Fruit fly (Drosophila melanogaster) whole organism, embryonic: ENCODE data around the gene CG10993.

Experiments used
- Atf3 ChIP-seq: fragments of 200-800 bp; sonication (Bioruptor generic); optimal IDR thresholded peaks from 3 replicates; lab custom pipeline; 2016; ENCODE audit warnings: missing biosample characterization, missing genetic modification characterization
- Bgb ChIP-seq: fragments of 200-800 bp; sonication (Bioruptor generic); IDR thresholded peaks from 2 replicates; pipeline ENCODE4 v1.3.6; 2022; ENCODE audit warnings: missing biosample characterization, missing genetic modification characterization; ENCODE audit not compliant: partially characterized antibody
- CG12391 ChIP-seq: fragments of 200-800 bp; sonication (Bioruptor generic); optimal IDR thresholded peaks from 3 replicates; lab custom pipeline; 2018; ENCODE audit warnings: missing biosample characterization, mild to moderate bottlenecking, missing genetic modification characterization, moderate library complexity
- CG12942 ChIP-seq: fragments of 200-800 bp; sonication (Bioruptor generic); optimal IDR thresholded peaks from 3 replicates; lab custom pipeline; 2016; ENCODE audit warnings: missing biosample characterization, missing genetic modification characterization
- CG13624 ChIP-seq: fragments of 200-800 bp; sonication (Bioruptor generic); optimal IDR thresholded peaks from 2 replicates; lab custom pipeline; 2016; ENCODE audit warnings: missing biosample characterization, missing genetic modification characterization
- CG13894 ChIP-seq: fragments of 200-800 bp; sonication (Bioruptor generic); optimal IDR thresholded peaks from 3 replicates; lab custom pipeline; 2018; ENCODE audit warnings: missing biosample characterization, mild to moderate bottlenecking, missing genetic modification characterization, moderate library complexity
- CG14014 ChIP-seq: fragments of 200-800 bp; sonication (Bioruptor generic); IDR thresholded peaks from 2 replicates; pipeline ENCODE4 v1.3.6; 2022; ENCODE audit warnings: missing biosample characterization, missing genetic modification characterization
- CG17361 ChIP-seq: fragments of 200-800 bp; sonication (Bioruptor generic); IDR thresholded peaks from 3 replicates; pipeline ENCODE4 v1.3.6; 2022; ENCODE audit warnings: missing biosample characterization, missing genetic modification characterization
- CG17385 ChIP-seq: fragments of 200-800 bp; sonication (Bioruptor generic); optimal IDR thresholded peaks from 3 replicates; lab custom pipeline; 2018; ENCODE audit warnings: missing biosample characterization, mild to moderate bottlenecking, missing genetic modification characterization
- CG17568 ChIP-seq: fragments of 200-800 bp; sonication (Bioruptor generic); optimal IDR thresholded peaks from 2 replicates; lab custom pipeline; 2018; ENCODE audit warnings: missing biosample characterization, mild to moderate bottlenecking, missing genetic modification characterization, moderate library complexity
- CG18011 ChIP-seq: fragments of 200-800 bp; sonication (Bioruptor generic); optimal IDR thresholded peaks from 2 replicates; lab custom pipeline; 2017; ENCODE audit warnings: missing biosample characterization, missing genetic modification characterization, mild to moderate bottlenecking, moderate library complexity, missing genotype
- CG18619 ChIP-seq: fragments of 200-800 bp; sonication (Bioruptor generic); optimal IDR thresholded peaks from 3 replicates; lab custom pipeline; 2017; ENCODE audit warnings: missing biosample characterization, mild to moderate bottlenecking, missing genetic modification characterization
- CG2116 ChIP-seq: fragments of 200-800 bp; sonication (Bioruptor generic); optimal IDR thresholded peaks from 3 replicates; lab custom pipeline; 2018; ENCODE audit warnings: missing biosample characterization, mild to moderate bottlenecking, missing genetic modification characterization
- CG30403 ChIP-seq: fragments of 200-800 bp; sonication (Bioruptor generic); optimal IDR thresholded peaks from 3 replicates; lab custom pipeline; 2016; ENCODE audit warnings: missing biosample characterization, missing genetic modification characterization
- CG3065 ChIP-seq: fragments of 200-800 bp; sonication (Bioruptor generic); optimal IDR thresholded peaks from 2 replicates; lab custom pipeline; 2016; ENCODE audit warnings: missing biosample characterization, missing genetic modification characterization
- CG31224 ChIP-seq: fragments of 200-800 bp; sonication (Bioruptor generic); IDR thresholded peaks from 2 replicates; pipeline ENCODE4 v1.3.6; 2022; ENCODE audit warnings: missing biosample characterization, missing genetic modification characterization
- CG3407 ChIP-seq: fragments of 200-800 bp; sonication (Bioruptor generic); optimal IDR thresholded peaks from 2 replicates; lab custom pipeline; 2018; ENCODE audit warnings: missing biosample characterization, mild to moderate bottlenecking, missing genetic modification characterization
- CG3726 ChIP-seq: fragments of 200-800 bp; sonication (Bioruptor generic); IDR thresholded peaks from 3 replicates; pipeline ENCODE4, ENCODE4 v1.3.6; 2022; ENCODE audit warnings: missing biosample characterization, missing genetic modification characterization
- CG3847 ChIP-seq: fragments of 200-800 bp; sonication (Bioruptor generic); IDR thresholded peaks from 2 replicates; pipeline ENCODE4 v1.3.6; 2022; ENCODE audit warnings: missing biosample characterization, missing genetic modification characterization
- CG6854 ChIP-seq: fragments of 200-800 bp; sonication (Bioruptor generic); optimal IDR thresholded peaks from 3 replicates; lab custom pipeline; 2017; ENCODE audit warnings: missing biosample characterization, mild to moderate bottlenecking, missing genetic modification characterization
- CG9876 ChIP-seq: fragments of 200-800 bp; sonication (Bioruptor generic); optimal IDR thresholded peaks from 2 replicates; lab custom pipeline; 2016; ENCODE audit warnings: missing biosample characterization, missing genetic modification characterization
- Dll ChIP-seq: fragments of 200-800 bp; sonication (Bioruptor generic); IDR thresholded peaks from 4 replicates; pipeline ENCODE4 v1.3.6; 2022; ENCODE audit warnings: missing biosample characterization, missing genetic modification characterization; ENCODE audit not compliant: partially characterized antibody
- H15 ChIP-seq: fragments of 200-800 bp; sonication (Bioruptor generic); IDR thresholded peaks from 3 replicates; pipeline ENCODE4 v1.3.6; 2022; ENCODE audit warnings: missing biosample characterization, missing genetic modification characterization
- Hmr ChIP-seq: fragments of 200-800 bp; sonication (Bioruptor generic); optimal IDR thresholded peaks from 3 replicates; lab custom pipeline; 2017; ENCODE audit warnings: mild to moderate bottlenecking, missing biosample characterization, missing genetic modification reagents, missing genetic modification characterization
- Hr78 ChIP-seq, 2 experiments: fragments of 200-800 bp in 1 of 2; fragments of >200 bp in 1 of 2; sonication (Bioruptor generic) in 1 of 2; optimal IDR thresholded peaks; 2 replicates each; lab custom pipeline; 2017 to 2019; ENCODE audit warnings: missing biosample characterization in 2 of 2, missing genetic modification characterization in 2 of 2, mild to moderate bottlenecking in 1 of 2, moderate library complexity in 1 of 2
- Max ChIP-seq: fragments of 200-800 bp; sonication (Bioruptor generic); optimal IDR thresholded peaks from 2 replicates; lab custom pipeline; 2016; ENCODE audit warnings: missing biosample characterization, mild to moderate bottlenecking, missing genetic modification characterization
- NC2β ChIP-seq: fragments of 200-800 bp; sonication (Bioruptor generic); optimal IDR thresholded peaks from 2 replicates; lab custom pipeline; 2016; ENCODE audit warnings: missing biosample characterization, missing genetic modification characterization
- Neu2 ChIP-seq: fragments of 200-800 bp; sonication (Bioruptor generic); optimal IDR thresholded peaks from 3 replicates; lab custom pipeline; 2016; ENCODE audit warnings: missing biosample characterization, missing genetic modification characterization, borderline replicate concordance
- Nf-YA ChIP-seq: fragments of 200-800 bp; sonication (Bioruptor generic); IDR thresholded peaks from 2 replicates; pipeline ENCODE4 v1.3.6; 2022; ENCODE audit warnings: missing biosample characterization, missing genetic modification characterization
- Rfx ChIP-seq: fragments of 200-800 bp; sonication (Bioruptor generic); IDR thresholded peaks from 2 replicates; pipeline ENCODE4 v1.3.6; 2022; ENCODE audit warnings: missing biosample characterization, missing genetic modification characterization
- ash1 ChIP-seq: fragments of 200-800 bp; sonication (Bioruptor generic); optimal IDR thresholded peaks from 2 replicates; lab custom pipeline; 2018; ENCODE audit warnings: missing biosample characterization, mild to moderate bottlenecking, missing genetic modification characterization
- br ChIP-seq: fragments of >200 bp; optimal IDR thresholded peaks from 2 replicates; lab custom pipeline; 2017
- chinmo ChIP-seq: fragments of 200-800 bp; sonication (Bioruptor generic); IDR thresholded peaks from 4 replicates; pipeline ENCODE4 v1.3.6; 2022; ENCODE audit warnings: missing biosample characterization, missing genetic modification characterization; ENCODE audit not compliant: partially characterized antibody
- dysf ChIP-seq: fragments of 200-800 bp; sonication (Bioruptor generic); IDR thresholded peaks from 3 replicates; pipeline ENCODE4 v1.3.6; 2022; ENCODE audit warnings: missing biosample characterization, missing genetic modification characterization
- emc ChIP-seq: fragments of 200-800 bp; sonication (Bioruptor generic); optimal IDR thresholded peaks from 2 replicates; lab custom pipeline; 2016; ENCODE audit warnings: missing biosample characterization, missing genetic modification characterization
- esg ChIP-seq: fragments of 200-800 bp; sonication (Bioruptor generic); conservative IDR thresholded peaks from 2 replicates; pipeline ENCODE4 v1.3.6; 2022; ENCODE audit warnings: missing biosample characterization, missing genetic modification characterization
- fd64A ChIP-seq: fragments of 200-800 bp; sonication (Bioruptor generic); optimal IDR thresholded peaks from 3 replicates; lab custom pipeline; 2018; ENCODE audit warnings: missing biosample characterization, mild to moderate bottlenecking, missing genetic modification characterization
- ind ChIP-seq: fragments of 200-800 bp; sonication (Bioruptor generic); optimal IDR thresholded peaks from 3 replicates; lab custom pipeline; 2016; ENCODE audit warnings: missing biosample characterization, missing genetic modification characterization
- lilli ChIP-seq: fragments of 200-800 bp; sonication (Bioruptor generic); optimal IDR thresholded peaks from 3 replicates; lab custom pipeline; 2016; ENCODE audit warnings: missing biosample characterization, missing genetic modification characterization
- luna ChIP-seq: fragments of 200-800 bp; sonication (Bioruptor generic); optimal IDR thresholded peaks from 2 replicates; lab custom pipeline; 2016; ENCODE audit warnings: missing biosample characterization, missing genetic modification characterization
- mirr ChIP-seq: fragments of 200-800 bp; sonication (Bioruptor generic); optimal IDR thresholded peaks from 3 replicates; lab custom pipeline; 2018; ENCODE audit warnings: missing biosample characterization, mild to moderate bottlenecking, missing genetic modification characterization
- nerfin-1 ChIP-seq: fragments of 200-800 bp; sonication (Bioruptor generic); optimal IDR thresholded peaks from 3 replicates; lab custom pipeline; 2019; ENCODE audit warnings: missing biosample characterization, mild to moderate bottlenecking, missing genetic modification characterization, moderate library complexity
- nom ChIP-seq: fragments of 200-800 bp; sonication (Bioruptor generic); optimal IDR thresholded peaks from 2 replicates; lab custom pipeline; 2017; ENCODE audit warnings: missing biosample characterization, missing genetic modification characterization, mild to moderate bottlenecking, moderate library complexity, missing genetic modification reagents
- pzg ChIP-seq: fragments of 200-800 bp; sonication (Bioruptor generic); optimal IDR thresholded peaks from 3 replicates; lab custom pipeline; 2018; ENCODE audit warnings: missing biosample characterization, mild to moderate bottlenecking, missing genetic modification characterization, moderate library complexity
- sens-2 ChIP-seq: fragments of 200-800 bp; sonication (Bioruptor generic); IDR thresholded peaks from 2 replicates; pipeline ENCODE4 v1.3.6; 2022; ENCODE audit warnings: missing biosample characterization, missing genetic modification characterization
- tap ChIP-seq: fragments of 200-800 bp; optimal IDR thresholded peaks from 3 replicates; lab custom pipeline; 2019; ENCODE audit warnings: missing biosample characterization, mild to moderate bottlenecking, missing genetic modification characterization, moderate library complexity
- toy ChIP-seq: fragments of 200-800 bp; sonication (Bioruptor generic); IDR thresholded peaks from 2 replicates; pipeline ENCODE4 v1.3.6; 2022; ENCODE audit warnings: missing biosample characterization, missing genetic modification characterization
- trh ChIP-seq: fragments of 200-800 bp; sonication (Bioruptor generic); optimal IDR thresholded peaks from 2 replicates; lab custom pipeline; 2016; ENCODE audit warnings: missing biosample characterization, missing genetic modification characterization
- wek ChIP-seq: fragments of 200-800 bp; sonication (Bioruptor generic); optimal IDR thresholded peaks from 3 replicates; lab custom pipeline; 2018; ENCODE audit warnings: missing biosample characterization, mild to moderate bottlenecking, missing genetic modification characterization, moderate library complexity
- zfh2 ChIP-seq: fragments of 200-800 bp; sonication (Bioruptor generic); optimal IDR thresholded peaks from 2 replicates; lab custom pipeline; 2016; ENCODE audit warnings: missing biosample characterization, missing genetic modification characterization

CG10993 gene

DNA sequence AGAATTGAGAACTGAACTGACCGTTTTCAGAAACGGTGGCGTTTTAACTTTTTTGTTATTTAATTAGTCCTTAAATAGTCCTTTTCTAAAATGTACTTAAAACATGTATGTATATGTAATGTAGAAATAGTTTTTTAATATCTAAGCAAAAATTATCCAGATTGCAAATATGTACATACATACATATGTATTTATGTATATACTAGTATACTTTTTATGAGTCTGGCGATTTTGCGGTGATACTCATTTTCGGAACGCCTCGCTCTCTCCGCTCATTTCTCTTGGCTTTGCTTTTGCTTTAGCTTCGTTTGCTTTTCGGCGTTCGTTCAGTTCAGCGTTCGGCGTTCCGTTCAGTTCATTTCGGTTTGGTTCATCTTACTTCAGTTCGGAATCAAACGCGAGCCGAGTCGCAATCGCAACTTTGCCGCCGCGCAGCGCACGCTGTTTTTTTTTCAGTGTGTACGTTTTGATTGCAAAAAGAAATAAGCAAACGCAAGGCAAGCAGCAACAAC lies 28.5 kb downstream of the CG10993 start, which contains the start of gene rdgB (continued):
- TF ChIP-seq CG2116 (GFP tag; lab: Kevin White, UChicago) = peak; percentile 48
- TF ChIP-seq tap (tag; lab: Kevin White, UChicago) = peak; percentile 41
- no peak for TF ChIP-seq sens-2 (GFP tag; lab: Robert Waterston, UW)
- no peak for TF ChIP-seq CG18011 (GFP tag; lab: Kevin White, UChicago)
- peak; percentile 77 for TF ChIP-seq CG3407 (GFP tag; lab: Kevin White, UChicago)
- TF ChIP-seq Hmr (GFP tag; lab: Kevin White, UChicago) = peak; percentile 83
- TF ChIP-seq CG3726 (GFP tag; lab: Robert Waterston, UW) = no peak
- TF ChIP-seq CG6854 (GFP tag; lab: Kevin White, UChicago) = no peak
- peak; percentile 83 for TF ChIP-seq Rfx (GFP tag; lab: Robert Waterston, UW)
- peak; percentile 67 for TF ChIP-seq lilli (GFP tag; lab: Kevin White, UChicago)
- TF ChIP-seq ash1 (GFP tag; lab: Kevin White, UChicago) = no peak
- peak; percentile 90 for TF ChIP-seq CG30403 (GFP tag; lab: Kevin White, UChicago)
- peak; percentile 54 for TF ChIP-seq Bgb (GFP tag; lab: Robert Waterston, UW)
- TF ChIP-seq Max (GFP tag; lab: Kevin White, UChicago) = peak; percentile 48
- no peak for TF ChIP-seq CG3065 (GFP tag; lab: Kevin White, UChicago)
- TF ChIP-seq CG17568 = peak; percentile 10
- TF ChIP-seq H15 (GFP tag; lab: Robert Waterston, UW) = 0 out of 3 replicates have a peak, but pooled peaks have one; percentile 40
- peak; percentile 58 for TF ChIP-seq zfh2 (GFP tag; lab: Kevin White, UChicago)
- no peak for TF ChIP-seq CG9876
- peak; percentile 39 for TF ChIP-seq trh (GFP tag; lab: Kevin White, UChicago)
- TF ChIP-seq CG31224 = peak; percentile 44; the same call in 1 of the 2 replicates
- no peak for TF ChIP-seq NC2β (GFP tag; lab: Kevin White, UChicago)
- TF ChIP-seq toy = 0 out of 2 replicates have a peak, but pooled peaks have one; percentile 33
- TF ChIP-seq Nf-YA (GFP tag; lab: Robert Waterston, UW) = no peak
- TF ChIP-seq esg (GFP tag; lab: Robert Waterston, UW) = 0 out of 2 replicates have a peak, but pooled peaks have one; percentile 44
- no peak for TF ChIP-seq pzg (GFP tag; lab: Kevin White, UChicago)
- no peak for TF ChIP-seq CG13894
- peak; percentile 79; the same call in 3 of the 4 replicates for TF ChIP-seq chinmo (GFP tag; lab: Robert Waterston, UW)
- TF ChIP-seq Atf3 (GFP tag; lab: Kevin White, UChicago) = no peak
- TF ChIP-seq CG17385 (GFP tag; lab: Kevin White, UChicago) = peak; percentile 80
- TF ChIP-seq nom (GFP tag; lab: Kevin White, UChicago) = peak; percentile 67
- TF ChIP-seq CG12391 = peak; percentile 82
- peak; percentile 83 for TF ChIP-seq CG18619
- TF ChIP-seq CG3847 (GFP tag; lab: Robert Waterston, UW) = peak; percentile 70
- no peak for TF ChIP-seq emc (GFP tag; lab: Kevin White, UChicago)
- no peak for TF ChIP-seq Dll
- TF ChIP-seq dysf (GFP tag; lab: Robert Waterston, UW) = peak; percentile 83
- peak; percentile 94 for TF ChIP-seq CG17361 (GFP tag; lab: Robert Waterston, UW)
- peak; percentile 66 for TF ChIP-seq CG12942 (GFP tag; lab: Kevin White, UChicago)
- no peak for TF ChIP-seq Neu2 (GFP tag; lab: Kevin White, UChicago)
- no peak for TF ChIP-seq br (lab: Kevin White, UChicago)
- TF ChIP-seq luna (GFP tag; lab: Kevin White, UChicago) = no peak
- peak; percentile 73 for TF ChIP-seq nerfin-1 (tag; lab: Kevin White, UChicago)
- TF ChIP-seq CG13624 (GFP tag; lab: Kevin White, UChicago) = peak; percentile 21
- TF ChIP-seq mirr (GFP tag; lab: Kevin White, UChicago) = no peak
- no peak for TF ChIP-seq fd64A (GFP tag; lab: Kevin White, UChicago)
- TF ChIP-seq ind = peak; percentile 76
- peak; percentile 52 for TF ChIP-seq CG14014 (GFP tag; lab: Robert Waterston, UW)
- no peak for TF ChIP-seq Hr78 (GFP tag; optimal IDR thresholded peaks at IDR 0.05; lab: Kevin White, UChicago)
- no peak for TF ChIP-seq wek (GFP tag; lab: Kevin White, UChicago)
